Fruit fly (Drosophila melanogaster) whole organism, prepupa: Measurements from ENCODE around the gene Rcd-1.

Experiments
- Blimp-1 ChIP-seq: fragments of 200-800 bp; sonication (Bioruptor generic); optimal IDR thresholded peaks from 3 replicates; lab custom pipeline; 2017; ENCODE audit warnings: missing biosample characterization, missing genetic modification characterization, mild to moderate bottlenecking, moderate library complexity, missing genetic modification reagents
- CG11294 ChIP-seq: fragments of 200-800 bp; sonication (Bioruptor generic); IDR thresholded peaks from 2 replicates; pipeline ENCODE4 v1.3.6; 2022; ENCODE audit warnings: missing biosample characterization, missing genetic modification characterization
- CG11902 ChIP-seq: fragments of 200-800 bp; sonication (Bioruptor generic); optimal IDR thresholded peaks from 3 replicates; lab custom pipeline; 2016; ENCODE audit warnings: missing biosample characterization, missing genetic modification characterization
- CG15336 ChIP-seq: fragments of 200-800 bp; sonication (Bioruptor generic); IDR thresholded peaks from 2 replicates; pipeline ENCODE4 v1.3.6; 2022; ENCODE audit warnings: missing biosample characterization, missing genetic modification characterization
- CG1621 ChIP-seq: fragments of 200-800 bp; sonication (Bioruptor generic); optimal IDR thresholded peaks from 3 replicates; lab custom pipeline; 2018; ENCODE audit warnings: missing biosample characterization, mild to moderate bottlenecking, missing genetic modification characterization
- CG16779 ChIP-seq: fragments of 200-800 bp; sonication (Bioruptor generic); optimal IDR thresholded peaks from 3 replicates; lab custom pipeline; 2017; ENCODE audit warnings: missing biosample characterization, mild to moderate bottlenecking, missing genetic modification characterization
- CG3032 ChIP-seq: fragments of 200-800 bp; optimal IDR thresholded peaks from 2 replicates; lab custom pipeline; 2019; ENCODE audit warnings: missing biosample characterization, mild to moderate bottlenecking, missing genetic modification characterization, moderate library complexity
- CG31627 ChIP-seq: fragments of 200-800 bp; sonication (Bioruptor generic); optimal IDR thresholded peaks from 3 replicates; lab custom pipeline; 2016; ENCODE audit warnings: missing biosample characterization, missing genetic modification characterization
- CG32006 ChIP-seq: fragments of 200-800 bp; sonication (Bioruptor generic); optimal IDR thresholded peaks from 3 replicates; lab custom pipeline; 2017; ENCODE audit warnings: missing biosample characterization, mild to moderate bottlenecking, missing genetic modification characterization
- CG34406 ChIP-seq: fragments of 200-800 bp; sonication (Bioruptor generic); optimal IDR thresholded peaks from 3 replicates; lab custom pipeline; 2016; ENCODE audit warnings: missing biosample characterization, missing genetic modification characterization
- CG3919 ChIP-seq: fragments of 200-800 bp; sonication (Bioruptor generic); optimal IDR thresholded peaks from 3 replicates; lab custom pipeline; 2016; ENCODE audit warnings: missing biosample characterization, missing genetic modification characterization
- CG4318 ChIP-seq: fragments of 200-800 bp; sonication (Bioruptor generic); optimal IDR thresholded peaks from 3 replicates; lab custom pipeline; 2017; ENCODE audit warnings: missing biosample characterization, mild to moderate bottlenecking, missing genetic modification characterization
- CG6163 ChIP-seq: fragments of 200-800 bp; sonication (Bioruptor generic); IDR thresholded peaks from 3 replicates; pipeline ENCODE4 v1.3.6; 2022; ENCODE audit warnings: missing biosample characterization, missing genetic modification characterization
- CG6792 ChIP-seq: fragments of 200-800 bp; sonication (Bioruptor generic); optimal IDR thresholded peaks from 3 replicates; lab custom pipeline; 2016; ENCODE audit warnings: missing biosample characterization, missing genetic modification characterization
- CG6808 ChIP-seq: fragments of 200-800 bp; sonication (Bioruptor generic); optimal IDR thresholded peaks from 3 replicates; lab custom pipeline; 2017; ENCODE audit warnings: missing biosample characterization, missing genetic modification characterization, mild to moderate bottlenecking, moderate library complexity, missing genetic modification reagents
- CG6854 ChIP-seq: fragments of 200-800 bp; sonication (Bioruptor generic); optimal IDR thresholded peaks from 2 replicates; lab custom pipeline; 2017; ENCODE audit warnings: missing biosample characterization, mild to moderate bottlenecking, missing genetic modification characterization
- CG7368 ChIP-seq: fragments of 200-800 bp; sonication (Bioruptor generic); optimal IDR thresholded peaks from 3 replicates; lab custom pipeline; 2016; ENCODE audit warnings: missing biosample characterization, missing genetic modification characterization
- CG8119 ChIP-seq: fragments of 200-800 bp; sonication (Bioruptor generic); IDR thresholded peaks from 3 replicates; pipeline ENCODE4 v1.3.6; 2022; ENCODE audit warnings: missing biosample characterization, missing genetic modification characterization
- CG8319 ChIP-seq: fragments of 200-800 bp; sonication (Bioruptor generic); optimal IDR thresholded peaks from 3 replicates; lab custom pipeline; 2016; ENCODE audit warnings: missing biosample characterization, missing genetic modification characterization
- CG9139 ChIP-seq: fragments of 200-800 bp; sonication (Bioruptor generic); optimal IDR thresholded peaks from 3 replicates; lab custom pipeline; 2017; ENCODE audit warnings: missing biosample characterization, mild to moderate bottlenecking, missing genetic modification characterization
- Eip75B ChIP-seq: fragments of 200-800 bp; sonication (Bioruptor generic); optimal IDR thresholded peaks from 3 replicates; lab custom pipeline; 2016; ENCODE audit warnings: missing biosample characterization, missing genetic modification characterization
- Eip78C ChIP-seq: fragments of 200-800 bp; sonication (Bioruptor generic); peaks from one replicate; lab custom pipeline; 2016; ENCODE audit warnings: missing biosample characterization, missing genetic modification characterization
- Eip93F ChIP-seq: fragments of 200-800 bp; sonication (Bioruptor generic); optimal IDR thresholded peaks from 2 replicates; lab custom pipeline; 2016; ENCODE audit warnings: missing biosample characterization, mild to moderate bottlenecking, missing genetic modification characterization
- Ets21C ChIP-seq: fragments of 200-800 bp; sonication (Bioruptor generic); optimal IDR thresholded peaks from 3 replicates; lab custom pipeline; 2016; ENCODE audit warnings: missing biosample characterization, missing genetic modification characterization
- Hr38 ChIP-seq: sonication (Bioruptor generic); optimal IDR thresholded peaks from 2 replicates; lab custom pipeline; 2016; ENCODE audit warnings: missing biosample characterization, missing genetic modification characterization
- Hr4 ChIP-seq: fragments of 200-800 bp; sonication (Bioruptor generic); optimal IDR thresholded peaks from 3 replicates; lab custom pipeline; 2016; ENCODE audit warnings: missing biosample characterization, missing genetic modification characterization
- Lpt ChIP-seq: fragments of 200-800 bp; sonication (Bioruptor generic); optimal IDR thresholded peaks from 3 replicates; lab custom pipeline; 2016; ENCODE audit warnings: missing biosample characterization, missing genetic modification characterization
- Met ChIP-seq: fragments of 200-800 bp; sonication (Bioruptor generic); optimal IDR thresholded peaks from 3 replicates; lab custom pipeline; 2016; ENCODE audit warnings: missing biosample characterization, missing genetic modification characterization
- OdsH ChIP-seq: fragments of 200-800 bp; sonication (Bioruptor generic); optimal IDR thresholded peaks from 3 replicates; lab custom pipeline; 2016; ENCODE audit warnings: missing biosample characterization, missing genetic modification characterization
- Smox ChIP-seq: fragments of 200-800 bp; sonication (Bioruptor generic); optimal IDR thresholded peaks from 3 replicates; lab custom pipeline; 2016; ENCODE audit warnings: missing biosample characterization, missing genetic modification characterization
- Sox102F ChIP-seq: fragments of 200-800 bp; sonication (Bioruptor generic); optimal IDR thresholded peaks from 2 replicates; lab custom pipeline; 2016; ENCODE audit warnings: missing biosample characterization, mild to moderate bottlenecking, missing genetic modification characterization
- Sox14 ChIP-seq: fragments of 200-800 bp; sonication (Bioruptor generic); optimal IDR thresholded peaks from 3 replicates; lab custom pipeline; 2016; ENCODE audit warnings: missing biosample characterization, missing genetic modification characterization
- Sox15 ChIP-seq: fragments of 200-800 bp; sonication (Bioruptor generic); optimal IDR thresholded peaks from 3 replicates; lab custom pipeline; 2016; ENCODE audit warnings: missing biosample characterization, missing genetic modification characterization
- achi ChIP-seq: fragments of 200-800 bp; sonication (Bioruptor generic); optimal IDR thresholded peaks from 3 replicates; lab custom pipeline; 2016; ENCODE audit warnings: missing biosample characterization, missing genetic modification characterization
- acj6 ChIP-seq: fragments of 200-800 bp; sonication (Bioruptor generic); optimal IDR thresholded peaks from 3 replicates; lab custom pipeline; 2016; ENCODE audit warnings: missing biosample characterization, missing genetic modification characterization
- cyc ChIP-seq: fragments of 200-800 bp; sonication (Bioruptor generic); optimal IDR thresholded peaks from 3 replicates; lab custom pipeline; 2016; ENCODE audit warnings: missing biosample characterization, missing genetic modification characterization
- dac ChIP-seq: fragments of 200-800 bp; sonication (Bioruptor generic); optimal IDR thresholded peaks from 2 replicates; lab custom pipeline; 2017; ENCODE audit warnings: missing biosample characterization, mild to moderate bottlenecking, missing genetic modification characterization
- eg ChIP-seq: fragments of 200-800 bp; sonication (Bioruptor generic); IDR thresholded peaks from 3 replicates; pipeline ENCODE4 v1.3.6; 2022; ENCODE audit warnings: missing biosample characterization, missing genetic modification characterization
- fd59A ChIP-seq: fragments of 200-800 bp; sonication (Bioruptor generic); optimal IDR thresholded peaks from 2 replicates; lab custom pipeline; 2017; ENCODE audit warnings: missing biosample characterization, mild to moderate bottlenecking, missing genetic modification characterization, missing genetic modification reagents
- fd85E ChIP-seq: fragments of 200-800 bp; sonication (Bioruptor generic); optimal IDR thresholded peaks from 3 replicates; lab custom pipeline; 2016; ENCODE audit warnings: missing biosample characterization, missing genetic modification characterization
- fkh ChIP-seq: fragments of 200-800 bp; sonication (Bioruptor generic); optimal IDR thresholded peaks from 3 replicates; lab custom pipeline; 2017; ENCODE audit warnings: missing biosample characterization, mild to moderate bottlenecking, missing genetic modification characterization, moderate library complexity
- lz ChIP-seq: fragments of 200-800 bp; sonication (Bioruptor generic); optimal IDR thresholded peaks from 3 replicates; lab custom pipeline; 2016; ENCODE audit warnings: missing biosample characterization, missing genetic modification characterization
- net ChIP-seq: fragments of 200-800 bp; sonication (Bioruptor generic); optimal IDR thresholded peaks from 3 replicates; lab custom pipeline; 2016; ENCODE audit warnings: missing biosample characterization, missing genetic modification characterization
- pdm3 ChIP-seq: fragments of 200-800 bp; sonication (Bioruptor generic); optimal IDR thresholded peaks from 3 replicates; lab custom pipeline; 2016; ENCODE audit warnings: missing biosample characterization, missing genetic modification characterization
- salr ChIP-seq, 2 experiments: fragments of 200-800 bp; sonication (Bioruptor generic); optimal IDR thresholded peaks; 3 replicates each; lab custom pipeline; 2016 to 2018; ENCODE audit warnings: missing biosample characterization in 2 of 2, missing genetic modification characterization in 2 of 2, mild to moderate bottlenecking in 1 of 2
- ss ChIP-seq, 2 experiments: fragments of 200-800 bp; sonication (Bioruptor generic); optimal IDR thresholded peaks; 2 replicates in 1 of 2; 3 replicates in 1 of 2; lab custom pipeline; 2017 to 2018; ENCODE audit warnings: mild to moderate bottlenecking in 2 of 2, missing biosample characterization in 2 of 2, missing genetic modification characterization in 2 of 2, moderate library complexity in 1 of 2
- topi ChIP-seq: fragments of 200-800 bp; sonication (Bioruptor generic); optimal IDR thresholded peaks from 3 replicates; lab custom pipeline; 2016; ENCODE audit warnings: missing biosample characterization, missing genetic modification characterization
- vri ChIP-seq: fragments of 200-800 bp; sonication (Bioruptor generic); optimal IDR thresholded peaks from 3 replicates; lab custom pipeline; 2016; ENCODE audit warnings: missing biosample characterization, mild to moderate bottlenecking, missing genetic modification characterization

Gene Rcd-1

DNA sequence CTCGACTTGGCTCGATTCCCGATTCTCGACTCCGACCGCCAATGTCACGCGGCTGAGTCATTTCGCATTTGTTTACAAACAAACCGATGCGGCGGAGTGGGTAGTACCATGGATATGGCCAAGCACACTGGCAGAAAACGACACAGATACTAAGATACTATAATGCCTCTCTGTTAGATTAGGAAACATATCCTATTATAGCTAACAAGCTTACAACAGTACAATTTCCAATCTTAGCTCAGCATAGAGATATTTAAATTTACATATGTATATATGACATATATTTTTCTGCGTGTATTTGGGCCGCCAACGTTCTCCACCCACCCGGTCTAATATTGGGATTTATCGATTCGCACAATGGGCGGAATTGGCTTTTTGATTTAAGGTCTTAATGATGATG lies 34.6 kb upstream of the Rcd-1 start (continued):
- TF ChIP-seq dac (GFP tag; lab: Kevin White, UChicago), result peak; percentile 23
- peak; percentile 55 for TF ChIP-seq fd59A
- TF ChIP-seq salr (GFP tag; optimal IDR thresholded peaks at IDR 0.05; lab: Kevin White, UChicago), result peak; percentile 11 to 79
- TF ChIP-seq cyc, result peak; percentile 66
- TF ChIP-seq Eip78C, result peak; percentile 92
- peak; percentile 84 for TF ChIP-seq CG3919 (GFP tag; lab: Kevin White, UChicago)
- peak; percentile 54 for TF ChIP-seq CG8319 (GFP tag; lab: Kevin White, UChicago)
- peak; percentile 83 for TF ChIP-seq topi (GFP tag; lab: Kevin White, UChicago)
- peak; percentile 73 for TF ChIP-seq CG11294 (GFP tag; lab: Robert Waterston, UW)
- peak; percentile 89 for TF ChIP-seq CG6163 (GFP tag; lab: Robert Waterston, UW)
- TF ChIP-seq Met, result peak; percentile 75
- peak; percentile 60 for TF ChIP-seq CG7368
- TF ChIP-seq CG9139 (GFP tag; lab: Kevin White, UChicago), result no peak
- TF ChIP-seq CG16779 (tag; lab: Kevin White, UChicago), result peak; percentile 57
- peak; percentile 63 for TF ChIP-seq net
- peak; percentile 60 for TF ChIP-seq Lpt
- TF ChIP-seq Smox, result peak; percentile 39
- no peak for TF ChIP-seq CG6854 (GFP tag; lab: Kevin White, UChicago)
- no peak for TF ChIP-seq Hr38 (GFP tag; lab: Kevin White, UChicago)
- peak; percentile 85 for TF ChIP-seq CG8119 (GFP tag; lab: Robert Waterston, UW)
- TF ChIP-seq Blimp-1, result peak; percentile 8
- TF ChIP-seq CG1621 (tag; lab: Kevin White, UChicago), result peak; percentile 27
- peak; percentile 83 for TF ChIP-seq CG32006 (GFP tag; lab: Kevin White, UChicago)
- TF ChIP-seq vri (GFP tag; lab: Kevin White, UChicago), result peak; percentile 39
- peak; percentile 67 for TF ChIP-seq OdsH
- TF ChIP-seq Sox102F, result peak; percentile 37
- peak; percentile 70 for TF ChIP-seq lz (GFP tag; lab: Kevin White, UChicago)
- TF ChIP-seq Eip93F (GFP tag; lab: Kevin White, UChicago), result peak; percentile 12
- TF ChIP-seq eg (GFP tag; lab: Robert Waterston, UW), result peak; percentile 89
- TF ChIP-seq CG15336, result peak; percentile 86
- peak; percentile 66 for TF ChIP-seq pdm3
- TF ChIP-seq ss (GFP tag; optimal IDR thresholded peaks at IDR 0.05; lab: Kevin White, UChicago), result peak; percentile 60 to 61
- peak; percentile 74 for TF ChIP-seq achi
- peak; percentile 63 for TF ChIP-seq acj6 (GFP tag; lab: Kevin White, UChicago)
- no peak for TF ChIP-seq fd85E (GFP tag; lab: Kevin White, UChicago)
- peak; percentile 42 for TF ChIP-seq Sox15 (GFP tag; lab: Kevin White, UChicago)
- peak; percentile 25 for TF ChIP-seq fkh (GFP tag; lab: Kevin White, UChicago)

DNA sequence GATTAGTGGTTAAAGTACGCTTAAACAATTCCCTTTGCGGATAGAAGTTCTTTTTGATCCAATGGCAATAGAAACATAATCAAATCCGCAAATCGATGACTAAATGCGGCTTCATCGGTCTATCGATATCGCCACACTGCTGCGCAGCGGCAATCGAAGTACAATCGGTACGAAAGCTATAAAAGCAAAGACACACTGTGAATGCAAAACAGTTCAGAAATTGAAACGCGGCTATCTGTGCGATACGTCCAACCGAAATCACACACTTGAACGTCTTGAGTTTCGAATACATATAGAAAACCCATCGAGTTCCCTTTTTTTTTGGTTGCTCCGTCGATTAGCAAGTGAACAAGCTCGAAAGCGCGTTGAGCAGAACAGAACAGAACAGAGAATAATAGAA lies 33.6 kb upstream of the Rcd-1 start, which contains the start of gene CG14207:
TSS of gene CG14207 (plus strand) at position 203 of the 400 bp plus-strand sequence.
- TF ChIP-seq CG8119 (GFP tag; lab: Robert Waterston, UW) (no peak), achi (no peak), eg (GFP tag; lab: Robert Waterston, UW) (peak; percentile 28; the same call in 1 of the 3 replicates), CG32006 (GFP tag; lab: Kevin White, UChicago) (no peak), CG6163 (GFP tag; lab: Robert Waterston, UW) (peak; percentile 47; the same call in 1 of the 3 replicates), CG4318 (GFP tag; lab: Kevin White, UChicago) (no peak), lz (GFP tag; lab: Kevin White, UChicago) (no peak), Eip75B (GFP tag; lab: Kevin White, UChicago) (no peak), CG34406 (GFP tag; lab: Kevin White, UChicago) (no peak), Met (peak; percentile 3), Sox14 (peak; percentile 34), Eip78C (peak; percentile 66), CG1621 (tag; lab: Kevin White, UChicago) (no peak), CG31627 (GFP tag; lab: Kevin White, UChicago) (no peak), fd59A (no peak), CG6808 (GFP tag; lab: Kevin White, UChicago) (peak; percentile 31), vri (GFP tag; lab: Kevin White, UChicago) (peak; percentile 50), salr (GFP tag; optimal IDR thresholded peaks at IDR 0.05; lab: Kevin White, UChicago) (no peak), Smox (no peak), CG3032 (peak; percentile 0), Ets21C (GFP tag; lab: Kevin White, UChicago) (no peak), CG11902 (no peak), dac (GFP tag; lab: Kevin White, UChicago) (no peak), Lpt (no peak), CG15336 (no peak), CG8319 (GFP tag; lab: Kevin White, UChicago) (no peak), ss (GFP tag; optimal IDR thresholded peaks at IDR 0.05; lab: Kevin White, UChicago) (peak; percentile 2 to 10), Eip93F (GFP tag; lab: Kevin White, UChicago) (no peak), pdm3 (no peak), Hr38 (GFP tag; lab: Kevin White, UChicago) (no peak), Sox15 (GFP tag; lab: Kevin White, UChicago) (no peak), acj6 (GFP tag; lab: Kevin White, UChicago) (no peak), CG6792 (GFP tag; lab: Kevin White, UChicago) (no peak), fd85E (GFP tag; lab: Kevin White, UChicago) (no peak), Hr4 (no peak)
